Worm (Caenorhabditis elegans) whole organism, L1 larva: ENCODE measurements around the gene R13A5.7.

ENCODE experiments used
- elt-2 ChIP-seq: sonication (generic microtip); optimal IDR thresholded peaks from 2 replicates; lab custom pipeline; 2016; ENCODE audit warnings: missing genetic modification characterization, mild to moderate bottlenecking, inconsistent platforms, missing compliant biosample characterization, missing genetic modification reagents
- lin-13 ChIP-seq: fragments of 150-350 bp; optimal IDR thresholded peaks from 2 replicates; lab custom pipeline; 2014; ENCODE audit warnings: missing biosample characterization, missing genetic modification reagents, missing genetic modification characterization
- lin-14 ChIP-seq: fragments of 200-800 bp; sonication (Bioruptor generic); optimal IDR thresholded peaks from 2 replicates; lab custom pipeline; 2018; ENCODE audit warnings: mild to moderate bottlenecking, missing genetic modification characterization, moderate library complexity, missing compliant biosample characterization
- mdl-1 ChIP-seq, 2 experiments: fragments of 150-350 bp; optimal IDR thresholded peaks; 2 replicates each; lab custom pipeline; 2014 to 2017; ENCODE audit warnings: missing biosample characterization in 2 of 2, missing genetic modification characterization in 2 of 2, inconsistent platforms in 1 of 2
- pqm-1 ChIP-seq: sonication (generic microtip); optimal IDR thresholded peaks from 3 replicates; lab custom pipeline; 2017; ENCODE audit warnings: missing biosample characterization, missing genetic modification characterization
- rnt-1 ChIP-seq: sonication (generic microtip); optimal IDR thresholded peaks from 2 replicates; lab custom pipeline; 2016; ENCODE audit warnings: mild to moderate bottlenecking, missing genetic modification characterization, moderate library complexity, missing compliant biosample characterization
- snpc-4 ChIP-seq: fragments of 150-350 bp; optimal IDR thresholded peaks from 2 replicates; lab custom pipeline; 2014; ENCODE audit warnings: missing biosample characterization, missing genetic modification characterization

ce11 chrIII:7531385-7531784 lies 38.5 kb downstream of the R13A5.7 start:
- TF ChIP-seq mdl-1 (tag; optimal IDR thresholded peaks at IDR 0.05; lab: Kevin White, UChicago) (no peak), rnt-1 (tag; lab: Kevin White, UChicago) (no peak), elt-2 (no peak), lin-14 (GFP tag; lab: Kevin White, UChicago) (no peak), pqm-1 (tag; lab: Kevin White, UChicago) (no peak), snpc-4 (tag; lab: Kevin White, UChicago) (no peak), lin-13 (GFP tag; lab: Kevin White, UChicago) (no peak)
